Worm (Caenorhabditis elegans): ENCODE data around the gene ssu-1.

ssu-1 gene

ce11 chrV:20135247-20135646 lies 2.2 kb upstream of the ssu-1 start, which contains the start of gene Y113G7A.22:
Y113G7A.22 (minus strand) TSS chrV:20135347.
- TF ChIP-seq pat-9 (tag; optimal IDR thresholded peaks at IDR 0.05) (no peak), K09A11.1 (tag; optimal IDR thresholded peaks at IDR 0.05; ENCODE audit: insufficient read depth) (no peak), elt-2 (tag; optimal IDR thresholded peaks at IDR 0.05) (no peak), ceh-19 (GFP tag; optimal IDR thresholded peaks at IDR 0.05) (no peak), ref-2 (tag; optimal IDR thresholded peaks at IDR 0.05) (no peak), ceh-6 (GFP tag; optimal IDR thresholded peaks at IDR 0.05) (no peak), ahr-1 (tag; optimal IDR thresholded peaks at IDR 0.05) (no peak), ceh-45 (GFP tag; IDR thresholded peaks at IDR 0.05) (no peak), lim-6 (tag; optimal IDR thresholded peaks at IDR 0.05) (no peak)

ce11 chrV:20134797-20135196 lies 1.7 kb upstream of the ssu-1 start:
- TF ChIP-seq ceh-45 (GFP tag; IDR thresholded peaks at IDR 0.05) (no peak), ttx-3 (tag; optimal IDR thresholded peaks at IDR 0.05) (no peak), tbx-2 (tag; optimal IDR thresholded peaks at IDR 0.05) (no peak), nhr-11 (tag; optimal IDR thresholded peaks at IDR 0.05) (no peak), C38D4.7 (GFP tag; optimal IDR thresholded peaks at IDR 0.05) (no peak), mec-3 (tag; optimal IDR thresholded peaks at IDR 0.05; ENCODE audit: borderline replicate concordance) (no peak), hlh-13 (GFP tag; optimal IDR thresholded peaks at IDR 0.05) (no peak), ceh-34 (tag; optimal IDR thresholded peaks at IDR 0.05) (no peak), gmeb-2 (tag; optimal IDR thresholded peaks at IDR 0.05) (no peak), ceh-9 (tag; optimal IDR thresholded peaks at IDR 0.05) (no peak)

- TF ChIP-seq odd-2 (tag; optimal IDR thresholded peaks at IDR 0.05) (no peak), hlh-13 (GFP tag; optimal IDR thresholded peaks at IDR 0.05) (no peak), madf-2 (tag; optimal IDR thresholded peaks at IDR 0.05) (no peak), mec-3 (tag; optimal IDR thresholded peaks at IDR 0.05; ENCODE audit: borderline replicate concordance) (no peak), fkh-10 (GFP tag; optimal IDR thresholded peaks at IDR 0.05) (no peak), hlh-6 (tag; optimal IDR thresholded peaks at IDR 0.05) (no peak), pros-1 (tag; optimal IDR thresholded peaks at IDR 0.05) (no peak), che-1 (tag; optimal IDR thresholded peaks at IDR 0.05) (no peak), ceh-14 (tag; optimal IDR thresholded peaks at IDR 0.05) (no peak), unc-86 (tag; optimal IDR thresholded peaks at IDR 0.05) (no peak), unc-3 (GFP tag; conservative IDR thresholded peaks at IDR 0.05) (no peak), unc-3 (tag; optimal IDR thresholded peaks at IDR 0.05) (no peak), pha-4 (tag; optimal IDR thresholded peaks at IDR 0.05) (no peak), K09A11.1 (tag; optimal IDR thresholded peaks at IDR 0.05; ENCODE audit: insufficient read depth) (no peak)
Measured at ce11 chrV:20127543-20127942, 5.5 kb downstream of the ssu-1 start.

- no peak for TF ChIP-seq eyg-1 (tag; optimal IDR thresholded peaks at IDR 0.05)
- no peak for TF ChIP-seq pqm-1 (tag; optimal IDR thresholded peaks at IDR 0.05)
- no peak for TF ChIP-seq unc-42 (tag; optimal IDR thresholded peaks at IDR 0.05)
- TF ChIP-seq ztf-16 (tag; optimal IDR thresholded peaks at IDR 0.05), result no peak
- no peak for TF ChIP-seq ceh-2 (tag; optimal IDR thresholded peaks at IDR 0.05)
Measured at ce11 chrV:20126637-20127036, 6.4 kb downstream of the ssu-1 start.

- no peak for TF ChIP-seq hlh-8 (tag; optimal IDR thresholded peaks at IDR 0.05)
- no peak for TF ChIP-seq lin-11 (tag; optimal IDR thresholded peaks at IDR 0.05)
- no peak for TF ChIP-seq unc-42 (tag; optimal IDR thresholded peaks at IDR 0.05)
- no peak for TF ChIP-seq ceh-31 (tag; optimal IDR thresholded peaks at IDR 0.05)
- no peak for TF ChIP-seq ceh-6 (GFP tag; optimal IDR thresholded peaks at IDR 0.05)
- no peak for TF ChIP-seq K09A11.1 (tag; optimal IDR thresholded peaks at IDR 0.05; ENCODE audit: insufficient read depth)
- TF ChIP-seq T23F11.4 (GFP tag; optimal IDR thresholded peaks at IDR 0.05), result no peak
- TF ChIP-seq hlh-30 (tag; optimal IDR thresholded peaks at IDR 0.05; ENCODE audit: insufficient read depth), result no peak
- TF ChIP-seq ceh-14 (tag; optimal IDR thresholded peaks at IDR 0.05), result no peak
- no peak for TF ChIP-seq odd-2 (tag; optimal IDR thresholded peaks at IDR 0.05)
- no peak for TF ChIP-seq rnt-1 (tag; optimal IDR thresholded peaks at IDR 0.05)
Measured at ce11 chrV:20125137-20125536, 7.9 kb downstream of the ssu-1 start.
